Fruit fly (Drosophila melanogaster) whole organism, adult: ENCODE data around the gene Klc.

Source experiments
- CG12768 ChIP-seq: fragments of 200-800 bp; sonication (Bioruptor generic); optimal IDR thresholded peaks from 2 replicates; lab custom pipeline; 2017; ENCODE audit warnings: missing biosample characterization, missing genetic modification characterization, mild to moderate bottlenecking, moderate library complexity, missing genetic modification reagents
- CG1620 ChIP-seq: fragments of 200-800 bp; sonication (Bioruptor generic); optimal IDR thresholded peaks from 2 replicates; lab custom pipeline; 2016; ENCODE audit warnings: missing biosample characterization, missing genetic modification characterization
- CG33017 ChIP-seq: fragments of 200-800 bp; sonication (Bioruptor generic); optimal IDR thresholded peaks from 2 replicates; lab custom pipeline; 2018; ENCODE audit warnings: missing biosample characterization, mild to moderate bottlenecking, missing genetic modification characterization, moderate library complexity
- Crg-1 ChIP-seq: fragments of 200-800 bp; sonication (Bioruptor generic); optimal IDR thresholded peaks from 2 replicates; lab custom pipeline; 2016; ENCODE audit warnings: missing biosample characterization, missing genetic modification characterization
- Hr96 ChIP-seq: fragments of 200-800 bp; sonication (Bioruptor generic); optimal IDR thresholded peaks from 2 replicates; lab custom pipeline; 2016; ENCODE audit warnings: missing biosample characterization, missing genetic modification characterization
- cnc ChIP-seq, 2 experiments: fragments of >200 bp; optimal IDR thresholded peaks; 2 replicates each; lab custom pipeline; 2017
- kay ChIP-seq: fragments of 200-800 bp; sonication (Bioruptor generic); peaks from one replicate; lab custom pipeline; 2016; ENCODE audit warnings: missing biosample characterization, missing genetic modification characterization, borderline replicate concordance
- ovo ChIP-seq: fragments of 200-800 bp; sonication (Bioruptor generic); optimal IDR thresholded peaks from 2 replicates; lab custom pipeline; 2016; ENCODE audit warnings: missing biosample characterization, missing genetic modification characterization
- pad ChIP-seq: fragments of 200-800 bp; sonication (Bioruptor generic); optimal IDR thresholded peaks from 3 replicates; lab custom pipeline; 2017; ENCODE audit warnings: missing biosample characterization, missing genetic modification characterization, mild to moderate bottlenecking, moderate library complexity, missing genetic modification reagents
- tj ChIP-seq: fragments of 200-800 bp; sonication (Bioruptor generic); optimal IDR thresholded peaks from 3 replicates; lab custom pipeline; 2017; ENCODE audit warnings: missing biosample characterization, mild to moderate bottlenecking, missing genetic modification characterization, moderate library complexity
- toe ChIP-seq: fragments of 200-800 bp; sonication (Bioruptor generic); optimal IDR thresholded peaks from 2 replicates; lab custom pipeline; 2016; ENCODE audit warnings: missing biosample characterization, missing genetic modification characterization

dm6 chr3L:12778616-12779015 lies 28.8 kb upstream of the Klc start, which contains the start of gene CG32106:
- TF ChIP-seq kay (GFP tag; lab: Kevin White, UChicago) (no peak), tj (GFP tag; lab: Kevin White, UChicago) (no peak), pad (GFP tag; lab: Kevin White, UChicago) (no peak), ovo (GFP tag; lab: Kevin White, UChicago) (no peak), CG1620 (GFP tag; lab: Kevin White, UChicago) (no peak), Hr96 (no peak), CG12768 (GFP tag; lab: Kevin White, UChicago) (no peak), toe (GFP tag; lab: Kevin White, UChicago) (no peak), cnc (optimal IDR thresholded peaks at IDR 0.05; lab: Kevin White, UChicago) (no peak), CG33017 (tag; lab: Kevin White, UChicago) (no peak), Crg-1 (GFP tag; lab: Kevin White, UChicago) (no peak)
